Worm (Caenorhabditis elegans) whole organism, L1 larva: ENCODE measurements around the gene F16B12.4.
A peak's percentile ranks its signal among the peaks of the same experiment; 100 is the strongest.

Source experiments
- efl-1 ChIP-seq, 4 experiments: fragments of 150-350 bp; optimal IDR thresholded peaks in 3 of 4; peaks in 1 of 4; 1 replicate in 1 of 4; 2 replicates in 3 of 4; lab custom pipeline; 2014; ENCODE audit warnings: missing biosample characterization in 2 of 4, missing genetic modification characterization in 2 of 4, missing genetic modification reagents in 2 of 4
- egl-27 ChIP-seq, 2 experiments: fragments of 150-350 bp in 1 of 2; sonication (generic microtip); optimal IDR thresholded peaks; 3 replicates each; lab custom pipeline; 2017 to 2018; ENCODE audit warnings: missing biosample characterization in 2 of 2, missing genetic modification characterization in 2 of 2, missing genetic modification reagents in 2 of 2
- elt-2 ChIP-seq: sonication (generic microtip); optimal IDR thresholded peaks from 2 replicates; lab custom pipeline; 2016; ENCODE audit warnings: missing genetic modification characterization, mild to moderate bottlenecking, inconsistent platforms, missing compliant biosample characterization, missing genetic modification reagents
- lin-13 ChIP-seq: fragments of 150-350 bp; optimal IDR thresholded peaks from 2 replicates; lab custom pipeline; 2014; ENCODE audit warnings: missing biosample characterization, missing genetic modification reagents, missing genetic modification characterization
- nhr-11 ChIP-seq: fragments of 150-350 bp; optimal IDR thresholded peaks from 2 replicates; lab custom pipeline; 2014; ENCODE audit warnings: missing biosample characterization, missing genetic modification characterization
- nhr-77 ChIP-seq: fragments of 150-350 bp; optimal IDR thresholded peaks from 2 replicates; lab custom pipeline; 2014; ENCODE audit warnings: missing biosample characterization, missing genetic modification characterization
- pqm-1 ChIP-seq: sonication (generic microtip); optimal IDR thresholded peaks from 3 replicates; lab custom pipeline; 2017; ENCODE audit warnings: missing biosample characterization, missing genetic modification characterization
- unc-130 ChIP-seq: fragments of 150-350 bp; optimal IDR thresholded peaks from 2 replicates; lab custom pipeline; 2017; ENCODE audit warnings: missing biosample characterization, missing genetic modification characterization, inconsistent platforms
- unc-30 ChIP-seq: sonication (generic microtip); optimal IDR thresholded peaks from 2 replicates; lab custom pipeline; 2017; ENCODE audit warnings: missing biosample characterization, missing genetic modification characterization
- unc-62 ChIP-seq: fragments of 150-350 bp; optimal IDR thresholded peaks from 2 replicates; lab custom pipeline; 2014; ENCODE audit warnings: missing biosample characterization, missing genetic modification reagents, missing genetic modification characterization
- ztf-11 ChIP-seq, 2 experiments: sonication (generic microtip); optimal IDR thresholded peaks; 2 replicates each; lab custom pipeline; 2016 to 2017; ENCODE audit warnings: missing genetic modification characterization in 2 of 2, missing biosample characterization in 1 of 2, missing compliant biosample characterization in 1 of 2

- TF ChIP-seq pqm-1 (tag; lab: Kevin White, UChicago): no peak
- no peak for TF ChIP-seq unc-62 (GFP tag; lab: Kevin White, UChicago)
- TF ChIP-seq unc-30: no peak
- TF ChIP-seq unc-130 (tag; lab: Kevin White, UChicago): no peak
- peak; percentile 3 for TF ChIP-seq elt-2 (tag; lab: Kevin White, UChicago)
- no peak for TF ChIP-seq lin-13 (GFP tag; lab: Kevin White, UChicago)
- TF ChIP-seq efl-1 (optimal IDR thresholded peaks at IDR 0.05; lab: Kevin White, UChicago): no peak
- no peak for TF ChIP-seq efl-1 (GFP tag; optimal IDR thresholded peaks at IDR 0.05 in 1 of 2; lab: Kevin White, UChicago)
- TF ChIP-seq nhr-11: no peak
- no peak for TF ChIP-seq egl-27 (tag; optimal IDR thresholded peaks at IDR 0.05; lab: Kevin White, UChicago)
- TF ChIP-seq ztf-11 (tag; optimal IDR thresholded peaks at IDR 0.05; lab: Kevin White, UChicago): no peak
- no peak for TF ChIP-seq nhr-77
Measured at ce11 chrX:14134883-14135282, 36.4 kb upstream of the F16B12.4 start.
